Worm (Caenorhabditis elegans): ENCODE data around the gene npr-12.

ce11 chrIV:6925520-6925919 lies 11.9 kb downstream of the npr-12 start:
- TF ChIP-seq unc-120 (tag; optimal IDR thresholded peaks at IDR 0.05; ENCODE audit: poor library complexity, severe bottlenecking) (no peak), cnd-1 (tag; optimal IDR thresholded peaks at IDR 0.05) (no peak), unc-39 (tag; optimal IDR thresholded peaks at IDR 0.05) (no peak), sem-2 (GFP tag; optimal IDR thresholded peaks at IDR 0.05) (no peak), snpc-4 (tag; optimal IDR thresholded peaks at IDR 0.05) (no peak)

Data from whole organism, mixed stage, embryonic.